Fruit fly (Drosophila melanogaster) whole organism: ENCODE measurements around the gene CG4025.

Experiments used
- Dll ChIP-seq: fragments of >200 bp; optimal IDR thresholded peaks from 2 replicates; lab custom pipeline; 2017
- EcR ChIP-seq, 2 experiments: fragments of >200 bp; optimal IDR thresholded peaks; 2 replicates each; lab custom pipeline; 2017; ENCODE audit warnings: missing biosample characterization in 2 of 2, missing genetic modification characterization in 2 of 2, missing genetic modification reagents in 2 of 2

DNA sequence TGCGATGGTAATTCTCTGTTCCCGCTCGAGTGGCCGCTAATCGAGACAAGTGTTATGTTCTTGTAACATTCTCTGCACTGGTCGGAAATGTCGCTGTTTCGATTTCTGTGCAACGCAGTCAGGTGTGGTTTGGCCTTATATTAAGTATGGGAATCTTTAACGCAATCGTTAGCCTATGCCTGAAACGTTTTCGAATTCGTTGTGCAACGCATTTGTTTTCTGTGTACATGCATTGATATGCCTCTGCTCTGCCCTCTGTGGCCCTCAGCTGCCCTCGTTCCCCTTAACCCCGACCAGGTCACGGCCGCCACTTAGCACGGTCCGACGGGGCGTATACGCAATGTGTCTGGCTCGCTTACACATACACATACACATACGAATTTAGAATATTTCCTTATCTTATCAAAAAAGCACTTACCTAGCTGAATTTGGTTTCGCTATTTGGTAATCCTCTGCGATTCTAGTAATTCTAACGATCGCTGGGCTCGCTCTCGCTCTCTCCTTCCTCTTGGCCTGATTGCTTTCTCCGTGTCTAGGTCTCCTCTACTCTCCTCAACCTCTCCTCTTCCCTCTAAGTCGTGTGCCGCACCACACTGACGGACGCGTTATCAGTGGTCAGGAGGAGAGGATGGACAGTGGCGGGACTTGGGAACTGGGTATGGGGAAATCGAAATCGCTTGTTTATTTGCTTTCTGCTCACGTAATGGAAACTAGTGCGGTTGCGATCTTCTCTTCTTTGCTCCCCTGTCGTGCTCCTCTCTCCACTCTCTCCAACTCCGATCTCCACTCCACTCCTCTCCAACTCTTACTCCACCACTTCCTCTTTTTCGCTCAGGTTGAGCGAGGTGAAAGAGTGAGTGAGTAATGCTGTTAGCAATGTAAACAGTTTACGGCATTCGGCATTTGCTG is 27.7 kb upstream of the CG4025 start:
- TF ChIP-seq Dll (lab: Kevin White, UChicago) (no peak), EcR (GFP tag; optimal IDR thresholded peaks at IDR 0.05; lab: Kevin White, UChicago) (no peak)
